Fruit fly (Drosophila melanogaster) whole organism: ENCODE data around the gene CG13272.
A peak's percentile ranks its signal among the peaks of the same experiment; 100 is the strongest.

Experiments used
- CG8478 ChIP-seq: fragments of >200 bp; optimal IDR thresholded peaks from 2 replicates; lab custom pipeline; 2018; ENCODE audit warnings: inconsistent platforms
- Dll ChIP-seq: fragments of >200 bp; optimal IDR thresholded peaks from 2 replicates; lab custom pipeline; 2017
- EcR ChIP-seq, 2 experiments: fragments of >200 bp; optimal IDR thresholded peaks; 2 replicates each; lab custom pipeline; 2017; ENCODE audit warnings: missing biosample characterization in 2 of 2, missing genetic modification characterization in 2 of 2, missing genetic modification reagents in 2 of 2
- pan ChIP-seq: fragments of >200 bp; optimal IDR thresholded peaks from 2 replicates; lab custom pipeline; 2017
- psq ChIP-seq: fragments of >200 bp; optimal IDR thresholded peaks from 2 replicates; lab custom pipeline; 2017
- usp ChIP-seq: fragments of >200 bp; optimal IDR thresholded peaks from 2 replicates; lab custom pipeline; 2017; ENCODE audit warnings: missing biosample characterization, missing genetic modification characterization, mixed read lengths

CG13272 gene

dm6 chr2L:16796104-16796645 is 8.5 kb upstream of the CG13272 start, which contains the start of gene Ugt37E1:
Ugt37E1 (plus strand) TSS chr2L:16796595.
- TF ChIP-seq CG8478 (lab: Kevin White, UChicago) (no peak), pan (no peak), usp (GFP tag; lab: Kevin White, UChicago) (no peak)

- TF ChIP-seq Dll (lab: Kevin White, UChicago) (no peak), pan (no peak), CG8478 (lab: Kevin White, UChicago) (no peak), EcR (GFP tag; optimal IDR thresholded peaks at IDR 0.05; lab: Kevin White, UChicago) (no peak), psq (lab: Kevin White, UChicago) (no peak), usp (GFP tag; lab: Kevin White, UChicago) (no peak)
Observed at dm6 chr2L:16798705-16799104, 6.0 kb upstream of the CG13272 start, which contains the start of gene Ugt37D1. Ugt37D1 (plus strand) TSS chr2L:16799025.

- TF ChIP-seq Dll (lab: Kevin White, UChicago) (no peak), EcR (GFP tag; optimal IDR thresholded peaks at IDR 0.05; lab: Kevin White, UChicago) (no peak), pan (no peak), psq (lab: Kevin White, UChicago) (no peak), CG8478 (lab: Kevin White, UChicago) (no peak), usp (GFP tag; lab: Kevin White, UChicago) (no peak)
Observed at dm6 chr2L:16799496-16799895, 5.2 kb upstream of the CG13272 start.

DNA sequence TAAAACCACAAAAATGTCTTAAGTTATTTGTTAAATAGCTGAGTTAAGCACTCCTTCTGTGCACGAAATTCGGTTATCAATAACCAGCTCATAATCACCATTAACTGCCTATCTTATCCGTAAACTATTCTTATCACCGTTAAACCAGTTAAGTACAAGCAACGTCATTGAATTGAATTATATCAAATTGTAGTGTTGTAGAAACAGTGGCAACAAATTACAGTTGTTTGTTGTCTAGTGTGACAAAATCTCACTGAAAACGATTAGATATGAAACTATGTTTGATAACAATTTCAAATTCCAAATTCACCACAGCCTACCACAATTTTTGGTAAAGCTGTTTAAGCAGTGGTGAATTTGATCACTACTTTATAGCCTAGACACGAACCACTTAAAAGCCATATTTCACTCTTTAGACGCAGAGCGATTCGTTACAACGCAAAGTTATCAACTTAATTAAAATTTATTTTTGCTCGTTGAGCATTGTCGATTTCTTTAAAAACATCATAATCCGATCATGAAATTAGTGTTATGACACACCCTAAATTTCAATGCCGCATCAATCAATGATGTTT is 3.0 kb upstream of the CG13272 start:
- TF ChIP-seq CG8478 (lab: Kevin White, UChicago), result no peak
- TF ChIP-seq EcR (GFP tag; optimal IDR thresholded peaks at IDR 0.05; lab: Kevin White, UChicago), result no peak
- no peak for TF ChIP-seq pan
- no peak for TF ChIP-seq Dll (lab: Kevin White, UChicago)
- TF ChIP-seq psq (lab: Kevin White, UChicago), result no peak
- no peak for TF ChIP-seq usp (GFP tag; lab: Kevin White, UChicago)

- no peak for TF ChIP-seq CG8478 (lab: Kevin White, UChicago)
- TF ChIP-seq usp (GFP tag; lab: Kevin White, UChicago), result no peak
- no peak for TF ChIP-seq EcR (GFP tag; optimal IDR thresholded peaks at IDR 0.05; lab: Kevin White, UChicago)
Observed at dm6 chr2L:16803638-16804037, 1.0 kb upstream of the CG13272 start.

DNA sequence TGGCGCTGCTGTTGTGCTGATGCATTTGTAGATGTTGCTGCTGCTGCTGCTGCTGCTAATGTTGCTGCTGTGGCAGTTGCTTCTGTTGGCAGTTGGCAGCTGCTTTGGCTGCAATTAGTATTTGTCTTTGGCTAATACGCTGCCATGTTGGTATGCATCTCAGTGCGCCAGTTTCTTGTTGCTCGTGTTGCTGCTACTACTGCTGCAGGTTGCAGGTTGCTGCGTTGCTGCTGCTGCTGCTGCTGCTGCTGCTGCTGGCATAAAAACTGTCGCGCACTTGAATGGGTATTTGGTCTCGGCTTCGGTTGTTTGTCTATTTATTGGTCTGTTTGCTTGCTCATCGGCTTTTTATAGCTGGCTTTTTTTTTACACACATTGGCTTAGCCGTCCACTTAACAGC is 4.1 kb downstream of the CG13272 start:
- TF ChIP-seq CG8478 (lab: Kevin White, UChicago), result no peak
- TF ChIP-seq psq (lab: Kevin White, UChicago), result no peak
- no peak for TF ChIP-seq usp (GFP tag; lab: Kevin White, UChicago)
- TF ChIP-seq Dll (lab: Kevin White, UChicago), result no peak
- no peak for TF ChIP-seq EcR (GFP tag; optimal IDR thresholded peaks at IDR 0.05; lab: Kevin White, UChicago)
- no peak for TF ChIP-seq pan

- TF ChIP-seq Dll (lab: Kevin White, UChicago) (no peak), psq (lab: Kevin White, UChicago) (no peak), pan (no peak), usp (GFP tag; lab: Kevin White, UChicago) (no peak), EcR (GFP tag; optimal IDR thresholded peaks at IDR 0.05; lab: Kevin White, UChicago) (no peak), CG8478 (lab: Kevin White, UChicago) (no peak)
Observed at dm6 chr2L:16815989-16816749, 11.5 kb downstream of the CG13272 start, which contains the start of gene mdy. mdy (plus strand) TSS chr2L:16816660.

dm6 chr2L:16816750-16817087 is 12.0 kb downstream of the CG13272 start:
- TF ChIP-seq usp (GFP tag; lab: Kevin White, UChicago) (no peak), pan (no peak), psq (lab: Kevin White, UChicago) (no peak), Dll (lab: Kevin White, UChicago) (no peak), EcR (GFP tag; optimal IDR thresholded peaks at IDR 0.05; lab: Kevin White, UChicago) (peak; percentile 49 to 63), CG8478 (lab: Kevin White, UChicago) (no peak)

DNA sequence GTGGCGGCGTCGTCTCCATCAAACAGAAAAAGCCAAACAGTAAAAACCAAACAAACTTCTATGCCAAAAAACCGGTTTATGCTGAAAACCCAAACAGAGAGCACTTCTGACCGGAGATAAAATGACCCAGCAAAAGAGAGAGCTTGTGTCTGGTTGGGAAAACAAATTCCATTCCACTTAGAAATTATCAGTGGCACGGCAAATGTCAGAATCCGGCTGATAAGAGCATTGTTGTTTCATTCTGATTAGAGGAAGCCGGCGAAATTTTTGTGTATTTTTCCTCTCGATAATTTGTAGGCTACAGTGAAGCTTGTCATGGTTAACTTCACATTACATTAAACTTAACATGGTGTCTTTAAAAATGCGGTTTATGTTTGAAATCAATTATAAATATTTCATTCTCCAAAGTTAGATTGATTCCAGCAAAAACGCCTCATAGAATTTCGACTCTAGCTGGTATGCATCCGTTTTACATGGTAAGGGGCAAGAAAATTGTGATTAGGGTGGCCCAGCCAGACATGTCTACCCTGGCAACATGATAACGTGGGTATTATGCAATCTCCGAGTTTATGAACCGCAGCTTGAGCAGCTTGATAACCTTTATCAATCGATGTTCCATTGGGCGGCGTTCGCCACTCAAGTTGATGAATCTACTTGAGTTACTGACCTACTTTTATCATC is 12.9 kb downstream of the CG13272 start:
- TF ChIP-seq Dll (lab: Kevin White, UChicago), result no peak
- TF ChIP-seq usp (GFP tag; lab: Kevin White, UChicago), result no peak
- no peak for TF ChIP-seq EcR (GFP tag; optimal IDR thresholded peaks at IDR 0.05; lab: Kevin White, UChicago)
- no peak for TF ChIP-seq CG8478 (lab: Kevin White, UChicago)
- TF ChIP-seq pan, result no peak
- no peak for TF ChIP-seq psq (lab: Kevin White, UChicago)

dm6 chr2L:16818335-16818973 is 13.8 kb downstream of the CG13272 start:
- TF ChIP-seq CG8478 (lab: Kevin White, UChicago), result no peak
- no peak for TF ChIP-seq EcR (GFP tag; optimal IDR thresholded peaks at IDR 0.05; lab: Kevin White, UChicago)
- TF ChIP-seq pan, result no peak
- no peak for TF ChIP-seq Dll (lab: Kevin White, UChicago)
- TF ChIP-seq psq (lab: Kevin White, UChicago), result no peak
- no peak for TF ChIP-seq usp (GFP tag; lab: Kevin White, UChicago)

DNA sequence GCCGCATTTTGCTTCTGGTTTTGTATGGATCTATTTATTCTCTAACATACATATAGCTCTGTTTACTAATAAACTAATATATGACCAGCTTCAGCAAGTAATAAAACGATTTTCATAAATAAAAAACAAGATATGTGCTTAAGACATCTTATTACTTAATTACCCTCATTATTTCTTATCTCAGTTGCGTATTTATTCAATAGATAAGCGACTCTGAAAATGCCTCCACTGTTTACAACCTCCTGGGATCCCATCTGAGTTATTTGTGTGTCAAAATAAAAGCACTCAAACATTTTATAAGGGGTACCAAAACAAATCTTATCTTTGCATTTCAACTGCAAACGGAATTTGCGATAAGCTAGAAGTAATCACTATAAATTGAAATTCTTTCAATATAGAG is 15.0 kb downstream of the CG13272 start:
- TF ChIP-seq CG8478 (lab: Kevin White, UChicago), result no peak
- no peak for TF ChIP-seq pan
- TF ChIP-seq psq (lab: Kevin White, UChicago), result no peak
- TF ChIP-seq usp (GFP tag; lab: Kevin White, UChicago), result no peak
- no peak for TF ChIP-seq EcR (GFP tag; optimal IDR thresholded peaks at IDR 0.05; lab: Kevin White, UChicago)
- TF ChIP-seq Dll (lab: Kevin White, UChicago), result no peak
